Worm (Caenorhabditis elegans) whole organism, L1 larva: ENCODE measurements around the gene K09B11.5.

Experiments used
- aly-2 ChIP-seq: fragments of 150-350 bp; optimal IDR thresholded peaks from 2 replicates; lab custom pipeline; 2014; ENCODE audit warnings: missing biosample characterization, missing genetic modification characterization
- egl-13 ChIP-seq: sonication (generic microtip); optimal IDR thresholded peaks from 2 replicates; lab custom pipeline; 2016; ENCODE audit warnings: missing genotype, missing genetic modification reagents, missing genetic modification characterization, missing compliant biosample characterization
- elt-2 ChIP-seq: sonication (generic microtip); optimal IDR thresholded peaks from 2 replicates; lab custom pipeline; 2016; ENCODE audit warnings: missing genetic modification characterization, mild to moderate bottlenecking, inconsistent platforms, missing compliant biosample characterization, missing genetic modification reagents
- fos-1 ChIP-seq: fragments of 150-350 bp; optimal IDR thresholded peaks from 2 replicates; lab custom pipeline; 2014; ENCODE audit warnings: missing biosample characterization, missing genetic modification characterization
- mdl-1 ChIP-seq, 2 experiments: fragments of 150-350 bp; optimal IDR thresholded peaks; 2 replicates each; lab custom pipeline; 2014 to 2017; ENCODE audit warnings: missing biosample characterization in 2 of 2, missing genetic modification characterization in 2 of 2, inconsistent platforms in 1 of 2
- mep-1 ChIP-seq: fragments of 150-350 bp; optimal IDR thresholded peaks from 2 replicates; lab custom pipeline; 2014; ENCODE audit warnings: missing biosample characterization, missing genetic modification characterization
- nhr-11 ChIP-seq: fragments of 150-350 bp; optimal IDR thresholded peaks from 2 replicates; lab custom pipeline; 2014; ENCODE audit warnings: missing biosample characterization, missing genetic modification characterization
- nhr-237 ChIP-seq: fragments of 150-350 bp; optimal IDR thresholded peaks from 2 replicates; lab custom pipeline; 2014; ENCODE audit warnings: missing biosample characterization, missing genetic modification characterization
- pqm-1 ChIP-seq: sonication (generic microtip); optimal IDR thresholded peaks from 3 replicates; lab custom pipeline; 2017; ENCODE audit warnings: missing biosample characterization, missing genetic modification characterization
- unc-130 ChIP-seq: fragments of 150-350 bp; optimal IDR thresholded peaks from 2 replicates; lab custom pipeline; 2017; ENCODE audit warnings: missing biosample characterization, missing genetic modification characterization, inconsistent platforms

DNA sequence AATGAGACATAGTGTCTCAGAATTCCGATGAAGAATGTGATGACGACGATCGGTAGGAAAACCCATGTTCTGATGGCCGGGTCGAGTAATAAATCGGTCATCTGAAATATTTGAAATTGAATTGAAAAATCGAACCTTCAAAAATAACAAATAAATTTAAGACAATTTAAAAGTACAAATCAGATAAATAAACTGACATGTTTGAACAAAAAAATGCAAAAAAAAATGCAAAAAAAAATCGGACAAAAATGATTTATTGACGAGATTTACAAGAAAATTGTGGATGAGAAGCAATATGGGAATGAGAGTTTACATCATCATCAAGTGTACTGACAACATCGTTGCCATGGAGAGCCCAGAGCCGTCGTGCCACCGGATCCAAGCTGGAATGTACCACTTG is 52.0 kb downstream of the K09B11.5 start, which contains the start of gene emc-3:
- TF ChIP-seq mep-1 (tag; lab: Kevin White, UChicago) (no peak), nhr-237 (no peak), mdl-1 (tag; optimal IDR thresholded peaks at IDR 0.05; lab: Kevin White, UChicago) (no peak), nhr-11 (tag; lab: Kevin White, UChicago) (no peak), unc-130 (tag; lab: Kevin White, UChicago) (no peak), elt-2 (tag; lab: Kevin White, UChicago) (no peak), egl-13 (tag; lab: Kevin White, UChicago) (no peak), aly-2 (tag; lab: Kevin White, UChicago) (no peak), pqm-1 (no peak), fos-1 (no peak)
